Fruit fly (Drosophila melanogaster): ENCODE measurements around the gene Archease.

Archease gene

dm6 chr3R:21641517-21642137 lies 21.1 kb downstream of the Archease start (continued):
- TF ChIP-seq dimm (GFP tag; IDR thresholded peaks at IDR 0.05) = no peak
- no peak for TF ChIP-seq ash1 (GFP tag; optimal IDR thresholded peaks at IDR 0.05)
- TF ChIP-seq CG33557 (GFP tag; optimal IDR thresholded peaks at IDR 0.05) = peak; percentile 94
- peak; percentile 28 for TF ChIP-seq CG9437 (GFP tag; optimal IDR thresholded peaks at IDR 0.05)
- TF ChIP-seq chif (GFP tag; optimal IDR thresholded peaks at IDR 0.05) = peak; percentile 58 to 86
- peak; percentile 93 for TF ChIP-seq CG9727 (GFP tag; optimal IDR thresholded peaks at IDR 0.05)
- no peak for TF ChIP-seq CG14441 (GFP tag; IDR thresholded peaks at IDR 0.05)
- TF ChIP-seq NC2α (GFP tag; optimal IDR thresholded peaks at IDR 0.05) = peak; percentile 26
- peak; percentile 73 for TF ChIP-seq Ssrp (tag; optimal IDR thresholded peaks at IDR 0.05)
- no peak for TF ChIP-seq CG6654 (GFP tag; optimal IDR thresholded peaks at IDR 0.05)
- no peak for TF ChIP-seq CG5180 (GFP tag; optimal IDR thresholded peaks at IDR 0.05)
- TF ChIP-seq fd3F (GFP tag; optimal IDR thresholded peaks at IDR 0.05) = no peak
- TF ChIP-seq CG2875 (GFP tag; optimal IDR thresholded peaks at IDR 0.05) = peak; percentile 43
- TF ChIP-seq CG12155 (GFP tag; optimal IDR thresholded peaks at IDR 0.05) = peak; percentile 54
- TF ChIP-seq ac (GFP tag; optimal IDR thresholded peaks at IDR 0.05) = peak; percentile 90
- TF ChIP-seq Dip3 (GFP tag; optimal IDR thresholded peaks at IDR 0.05) = no peak
- TF ChIP-seq lola (GFP tag; optimal IDR thresholded peaks at IDR 0.05) = peak in 1 of 3 experiments; percentile 95
- no peak for TF ChIP-seq danr (GFP tag; IDR thresholded peaks at IDR 0.05)
- TF ChIP-seq Bdp1 (GFP tag; optimal IDR thresholded peaks at IDR 0.05) = no peak
- TF ChIP-seq CG1647 (GFP tag; optimal IDR thresholded peaks at IDR 0.05) = no peak
- no peak for TF ChIP-seq CG3838 (GFP tag; optimal IDR thresholded peaks at IDR 0.05)
- no peak for TF ChIP-seq Drgx (GFP tag; IDR thresholded peaks at IDR 0.05)
- no peak for TF ChIP-seq Sry-β (GFP tag; optimal IDR thresholded peaks at IDR 0.05)
- no peak for TF ChIP-seq CG10321 (GFP tag; IDR thresholded peaks at IDR 0.05)
- TF ChIP-seq prd (optimal IDR thresholded peaks at IDR 0.05) = no peak
- peak; percentile 85 for TF ChIP-seq prd (GFP tag; IDR thresholded peaks at IDR 0.05)
- peak; percentile 98 for TF ChIP-seq CG15696 (tag; optimal IDR thresholded peaks at IDR 0.05)
- TF ChIP-seq CG31441 (GFP tag; IDR thresholded peaks at IDR 0.05) = peak; percentile 78
- TF ChIP-seq CG8359 (GFP tag; optimal IDR thresholded peaks at IDR 0.05; ENCODE audit: borderline replicate concordance) = peak; percentile 69
- no peak for TF ChIP-seq cwo (GFP tag; optimal IDR thresholded peaks at IDR 0.05)
- no peak for TF ChIP-seq CG6765 (GFP tag; optimal IDR thresholded peaks at IDR 0.05)
- TF ChIP-seq CG10979 (tag; optimal IDR thresholded peaks at IDR 0.05) = peak; percentile 92
- TF ChIP-seq sqz (GFP tag; optimal IDR thresholded peaks at IDR 0.05) = peak; percentile 24
- TF ChIP-seq BtbVII (GFP tag; optimal IDR thresholded peaks at IDR 0.05) = peak; percentile 3
- no peak for TF ChIP-seq ase (GFP tag; IDR thresholded peaks at IDR 0.05)
- 0 out of 2 replicates have a peak, but pooled peaks have one; percentile 31 for TF ChIP-seq sens-2 (GFP tag; IDR thresholded peaks at IDR 0.05)
- peak; percentile 76 for TF ChIP-seq CG7556 (GFP tag; optimal IDR thresholded peaks at IDR 0.05)
- peak; percentile 27 for TF ChIP-seq CG1529 (GFP tag; optimal IDR thresholded peaks at IDR 0.05)
- peak; percentile 81 for TF ChIP-seq CG12391 (tag; optimal IDR thresholded peaks at IDR 0.05)
- TF ChIP-seq CG14860 (GFP tag; IDR thresholded peaks at IDR 0.05; ENCODE audit: partially characterized antibody) = no peak
- no peak for TF ChIP-seq CG9876 (GFP tag; optimal IDR thresholded peaks at IDR 0.05)
- no peak for TF ChIP-seq crol (GFP tag; IDR thresholded peaks at IDR 0.05)
- TF ChIP-seq Sox100B (GFP tag; optimal IDR thresholded peaks at IDR 0.05) = peak; percentile 57
- TF ChIP-seq sim (GFP tag; IDR thresholded peaks at IDR 0.05) = no peak
- TF ChIP-seq TFAM (GFP tag; optimal IDR thresholded peaks at IDR 0.05) = no peak
- TF ChIP-seq MTF-1 (GFP tag; optimal IDR thresholded peaks at IDR 0.05; ENCODE audit: borderline replicate concordance) = no peak
- peak; percentile 34 for TF ChIP-seq CG30020 (tag; optimal IDR thresholded peaks at IDR 0.05)
- peak; percentile 89 for TF ChIP-seq trem (tag; optimal IDR thresholded peaks at IDR 0.05)
- no peak for TF ChIP-seq CG34376 (GFP tag; optimal IDR thresholded peaks at IDR 0.05)
